Worm (Caenorhabditis elegans) whole organism, L2 larva: ENCODE results near the gene exos-7.

Source experiments
- C34F6.9 ChIP-seq: fragments of 150-350 bp; optimal IDR thresholded peaks from 2 replicates; lab custom pipeline; 2014; ENCODE audit warnings: missing biosample characterization, missing genetic modification characterization
- F13H6.1 ChIP-seq: sonication (generic microtip); optimal IDR thresholded peaks from 2 replicates; lab custom pipeline; 2016; ENCODE audit warnings: missing genetic modification characterization, missing compliant biosample characterization
- R02D3.7 ChIP-seq: fragments of 150-350 bp; optimal IDR thresholded peaks from 2 replicates; lab custom pipeline; 2014; ENCODE audit warnings: missing biosample characterization, missing genetic modification characterization
- Y55F3AM.14 ChIP-seq: fragments of 200-800 bp; sonication (Bioruptor generic); optimal IDR thresholded peaks from 2 replicates; lab custom pipeline; 2018; ENCODE audit warnings: mild to moderate bottlenecking, missing genetic modification characterization, missing compliant biosample characterization
- ZK546.5 ChIP-seq: sonication (generic microtip); optimal IDR thresholded peaks from 2 replicates; lab custom pipeline; 2017; ENCODE audit warnings: missing biosample characterization, missing genetic modification characterization
- alr-1 ChIP-seq: fragments of 150-350 bp; optimal IDR thresholded peaks from 2 replicates; lab custom pipeline; 2014; ENCODE audit warnings: missing biosample characterization, missing genetic modification characterization
- aly-2 ChIP-seq: fragments of 150-350 bp; optimal IDR thresholded peaks from 2 replicates; lab custom pipeline; 2014; ENCODE audit warnings: missing biosample characterization, missing genetic modification characterization
- ama-1 ChIP-seq: fragments of 150-350 bp; optimal IDR thresholded peaks from 2 replicates; lab custom pipeline; 2018; ENCODE audit warnings: inconsistent platforms
- blmp-1 ChIP-seq: sonication (generic microtip); optimal IDR thresholded peaks from 2 replicates; lab custom pipeline; 2017; ENCODE audit warnings: missing genetic modification characterization, mild to moderate bottlenecking, missing compliant biosample characterization, antibody characterized with exemption, moderate library complexity; ENCODE audit not compliant: insufficient read depth
- ceh-16 ChIP-seq: fragments of 150-350 bp; optimal IDR thresholded peaks from 2 replicates; lab custom pipeline; 2014; ENCODE audit warnings: missing biosample characterization, missing genetic modification characterization
- crh-2 ChIP-seq: sonication (generic microtip); optimal IDR thresholded peaks from 2 replicates; lab custom pipeline; 2017; ENCODE audit warnings: missing biosample characterization, missing genetic modification characterization
- egl-27 ChIP-seq: sonication (generic microtip); optimal IDR thresholded peaks from 3 replicates; lab custom pipeline; 2017; ENCODE audit warnings: missing biosample characterization, missing genetic modification reagents, missing genetic modification characterization
- elt-1 ChIP-seq: fragments of 150-350 bp; optimal IDR thresholded peaks from 2 replicates; lab custom pipeline; 2014; ENCODE audit warnings: missing biosample characterization, missing genetic modification characterization
- elt-3 ChIP-seq: sonication (generic microtip); optimal IDR thresholded peaks from 2 replicates; lab custom pipeline; 2017; ENCODE audit warnings: missing biosample characterization, missing genetic modification characterization
- gmeb-1 ChIP-seq: fragments of 150-350 bp; optimal IDR thresholded peaks from 2 replicates; lab custom pipeline; 2014; ENCODE audit warnings: missing biosample characterization, missing genetic modification characterization
- lin-11 ChIP-seq: fragments of 150-350 bp; sonication (generic microtip); optimal IDR thresholded peaks from 2 replicates; lab custom pipeline; 2014; ENCODE audit warnings: missing biosample characterization, missing genetic modification characterization, inconsistent platforms, mixed read lengths
- lin-13 ChIP-seq: fragments of 150-350 bp; optimal IDR thresholded peaks from 2 replicates; lab custom pipeline; 2014; ENCODE audit warnings: missing biosample characterization, missing genetic modification reagents, missing genetic modification characterization
- lin-39 ChIP-seq: fragments of 150-350 bp; optimal IDR thresholded peaks from 2 replicates; lab custom pipeline; 2014; ENCODE audit warnings: missing biosample characterization, missing genetic modification reagents, missing genetic modification characterization
- lsy-2 ChIP-seq, 2 experiments: fragments of 150-350 bp in 1 of 2; sonication (generic microtip) in 1 of 2; optimal IDR thresholded peaks; 2 replicates each; lab custom pipeline; 2014 to 2017; ENCODE audit warnings: missing biosample characterization in 2 of 2, missing genetic modification characterization in 2 of 2
- mbf-1 ChIP-seq: sonication (generic microtip); optimal IDR thresholded peaks from 2 replicates; lab custom pipeline; 2017; ENCODE audit warnings: missing biosample characterization, missing genetic modification characterization
- nhr-11 ChIP-seq: fragments of 150-350 bp; optimal IDR thresholded peaks from 2 replicates; lab custom pipeline; 2014; ENCODE audit warnings: missing biosample characterization, missing genetic modification characterization
- nhr-12 ChIP-seq: fragments of 150-350 bp; optimal IDR thresholded peaks from 2 replicates; lab custom pipeline; 2014; ENCODE audit warnings: missing biosample characterization, missing genetic modification characterization
- nhr-129 ChIP-seq: fragments of 150-350 bp; optimal IDR thresholded peaks from 2 replicates; lab custom pipeline; 2014; ENCODE audit warnings: missing biosample characterization, missing genetic modification characterization
- nhr-21 ChIP-seq: fragments of 150-350 bp; optimal IDR thresholded peaks from 2 replicates; lab custom pipeline; 2014; ENCODE audit warnings: missing biosample characterization, missing genetic modification characterization
- nhr-23 ChIP-seq: fragments of 150-350 bp; optimal IDR thresholded peaks from 2 replicates; lab custom pipeline; 2014; ENCODE audit warnings: missing biosample characterization, missing genetic modification reagents, missing genetic modification characterization
- nhr-237 ChIP-seq: fragments of 150-350 bp; optimal IDR thresholded peaks from 2 replicates; lab custom pipeline; 2014; ENCODE audit warnings: missing biosample characterization, missing genetic modification characterization
- nhr-25 ChIP-seq: fragments of 150-350 bp; sonication (generic microtip); optimal IDR thresholded peaks from 3 replicates; lab custom pipeline; 2014; ENCODE audit warnings: missing biosample characterization, missing genetic modification characterization
- nhr-6 ChIP-seq: fragments of 150-350 bp; optimal IDR thresholded peaks from 2 replicates; lab custom pipeline; 2014; ENCODE audit warnings: missing biosample characterization, missing genetic modification characterization
- nhr-77 ChIP-seq: fragments of 150-350 bp; optimal IDR thresholded peaks from 2 replicates; lab custom pipeline; 2014; ENCODE audit warnings: missing biosample characterization, missing genetic modification characterization
- peb-1 ChIP-seq: fragments of 150-350 bp; optimal IDR thresholded peaks from 2 replicates; lab custom pipeline; 2014; ENCODE audit warnings: missing biosample characterization, missing genetic modification characterization
- sem-4 ChIP-seq: fragments of 150-350 bp; optimal IDR thresholded peaks from 2 replicates; lab custom pipeline; 2014; ENCODE audit warnings: missing biosample characterization, missing genetic modification reagents, missing genetic modification characterization
- skn-1 ChIP-seq: sonication (generic microtip); optimal IDR thresholded peaks from 2 replicates; lab custom pipeline; 2017; ENCODE audit warnings: missing biosample characterization, missing genetic modification characterization
- sma-3 ChIP-seq: sonication (generic microtip); optimal IDR thresholded peaks from 2 replicates; lab custom pipeline; 2016; ENCODE audit warnings: missing genetic modification reagents, missing genetic modification characterization, missing compliant biosample characterization
- sma-9 ChIP-seq, 2 experiments: fragments of 150-350 bp in 1 of 2; sonication (generic microtip) in 1 of 2; optimal IDR thresholded peaks; 2 replicates each; lab custom pipeline; 2014 to 2016; ENCODE audit warnings: missing genetic modification characterization in 2 of 2, mild to moderate bottlenecking in 1 of 2, missing biosample characterization in 1 of 2, missing compliant biosample characterization in 1 of 2, missing genetic modification reagents in 1 of 2, moderate library complexity in 1 of 2
- snpc-4 ChIP-seq: fragments of 150-350 bp; optimal IDR thresholded peaks from 2 replicates; lab custom pipeline; 2014; ENCODE audit warnings: missing biosample characterization, missing genetic modification characterization
- unc-39 ChIP-seq: fragments of 150-350 bp; optimal IDR thresholded peaks from 2 replicates; lab custom pipeline; 2014; ENCODE audit warnings: missing biosample characterization, missing genetic modification characterization
- unc-55 ChIP-seq: fragments of 150-350 bp; sonication (generic microtip); optimal IDR thresholded peaks from 3 replicates; lab custom pipeline; 2014; ENCODE audit warnings: missing biosample characterization, missing genetic modification reagents, missing genetic modification characterization
- unc-62 ChIP-seq: fragments of 150-350 bp; optimal IDR thresholded peaks from 2 replicates; lab custom pipeline; 2014; ENCODE audit warnings: missing biosample characterization, missing genetic modification reagents, missing genetic modification characterization
- zag-1 ChIP-seq: fragments of 150-350 bp; optimal IDR thresholded peaks from 2 replicates; lab custom pipeline; 2014; ENCODE audit warnings: missing biosample characterization, missing genetic modification characterization
- ztf-1 ChIP-seq: fragments of 200-800 bp; sonication (Bioruptor generic); conservative IDR thresholded peaks from 2 replicates; pipeline ENCODE4 v1.3.6; 2022; ENCODE audit warnings: missing genetic modification characterization, missing compliant biosample characterization
- ztf-4 ChIP-seq: fragments of 150-350 bp; optimal IDR thresholded peaks from 2 replicates; lab custom pipeline; 2014; ENCODE audit warnings: missing biosample characterization, missing genetic modification characterization

The exos-7 gene

DNA sequence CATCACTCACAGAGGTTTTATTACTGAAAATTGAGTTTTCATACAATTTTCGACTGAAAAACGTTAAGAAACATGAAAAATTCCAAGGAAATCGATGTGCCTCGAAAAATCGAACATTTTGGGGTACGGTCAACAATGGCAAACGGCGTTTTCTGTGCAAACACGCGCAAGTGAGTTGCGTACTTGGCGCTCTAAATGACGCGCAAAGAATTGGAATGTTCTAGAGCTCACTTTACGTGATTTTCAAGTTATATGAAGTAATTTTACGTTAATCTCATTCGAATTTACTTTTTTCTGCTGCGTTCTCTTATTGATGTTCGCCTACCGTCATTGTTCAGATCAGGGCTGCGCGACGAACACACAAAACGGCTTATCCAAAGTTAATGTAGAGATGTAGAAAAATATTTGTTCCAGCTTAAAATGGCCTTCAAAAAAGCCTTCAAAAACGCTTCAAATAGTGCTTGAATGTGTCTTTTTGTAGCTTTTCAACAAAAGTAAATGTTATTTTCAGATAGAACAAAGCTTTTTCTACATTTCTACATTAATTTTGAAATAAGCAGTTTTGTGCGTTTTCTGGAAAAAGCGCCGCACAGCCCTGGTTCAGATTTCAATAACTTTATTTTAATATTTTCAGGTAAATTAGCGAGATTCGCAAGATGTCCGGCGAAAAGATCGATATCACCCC, 7.0 kb downstream of the exos-7 start, which contains the start of the genes F31D4.2 and fkb-6 (continued):
- no peak for TF ChIP-seq nhr-12 (tag; lab: Kevin White, UChicago)

DNA sequence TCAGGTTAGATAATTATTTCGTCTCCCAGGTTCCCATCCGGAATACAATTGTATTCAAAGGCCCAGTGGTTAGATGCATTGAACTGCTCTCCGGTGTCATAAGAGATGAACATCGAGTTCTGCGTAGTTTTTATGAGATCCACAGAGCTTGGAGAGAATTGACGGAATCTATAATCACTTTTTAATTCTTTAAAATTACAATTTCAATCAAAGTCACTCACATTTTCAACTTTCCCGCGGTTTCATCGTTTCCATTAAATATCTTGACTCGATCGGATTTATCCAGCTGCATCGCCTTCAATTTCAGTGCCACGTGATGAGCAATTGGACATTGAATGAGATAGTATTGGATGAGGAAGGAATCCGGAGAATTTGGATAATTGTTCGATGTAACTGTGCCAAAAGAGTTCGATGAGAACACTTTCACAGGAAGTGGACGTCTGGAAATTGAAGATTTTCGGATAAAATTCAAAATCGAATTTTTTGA, 9.1 kb downstream of the exos-7 start:
- TF ChIP-seq nhr-237 (tag; lab: Kevin White, UChicago) (no peak), ztf-4 (tag; lab: Kevin White, UChicago) (no peak), lin-39 (tag; lab: Kevin White, UChicago) (no peak), snpc-4 (tag; lab: Kevin White, UChicago) (no peak), lin-13 (peak; percentile 2), nhr-21 (tag; lab: Kevin White, UChicago) (no peak), ceh-16 (tag; lab: Kevin White, UChicago) (no peak), alr-1 (tag; lab: Kevin White, UChicago) (no peak), lsy-2 (tag; optimal IDR thresholded peaks at IDR 0.05; lab: Kevin White, UChicago) (peak in 1 of 2 experiments; percentile 22), unc-55 (GFP tag; lab: Kevin White, UChicago) (no peak), C34F6.9 (tag; lab: Kevin White, UChicago) (peak; percentile 35), ama-1 (lab: Kevin White, UChicago) (peak; percentile 86), nhr-129 (tag; lab: Kevin White, UChicago) (peak; percentile 14), sma-9 (GFP tag; optimal IDR thresholded peaks at IDR 0.05; lab: Kevin White, UChicago) (no peak), sma-9 (tag; optimal IDR thresholded peaks at IDR 0.05; lab: Kevin White, UChicago) (no peak), F13H6.1 (tag; lab: Kevin White, UChicago) (peak; percentile 52), nhr-11 (tag; lab: Kevin White, UChicago) (no peak), crh-2 (tag; lab: Kevin White, UChicago) (no peak), elt-1 (tag; lab: Kevin White, UChicago) (no peak), mbf-1 (tag; lab: Kevin White, UChicago) (no peak), ZK546.5 (tag; lab: Kevin White, UChicago) (no peak)

- no peak for TF ChIP-seq nhr-129 (tag; lab: Kevin White, UChicago)
- TF ChIP-seq ama-1 (lab: Kevin White, UChicago) = no peak
- no peak for TF ChIP-seq mbf-1 (tag; lab: Kevin White, UChicago)
- no peak for TF ChIP-seq ztf-4 (tag; lab: Kevin White, UChicago)
These were observed 11.9 kb downstream of the exos-7 start, which contains the start of gene clec-264 for ce11 chrV:20850580-20850979. Gene clec-264 (minus strand): TSS chrV:20850701.

DNA sequence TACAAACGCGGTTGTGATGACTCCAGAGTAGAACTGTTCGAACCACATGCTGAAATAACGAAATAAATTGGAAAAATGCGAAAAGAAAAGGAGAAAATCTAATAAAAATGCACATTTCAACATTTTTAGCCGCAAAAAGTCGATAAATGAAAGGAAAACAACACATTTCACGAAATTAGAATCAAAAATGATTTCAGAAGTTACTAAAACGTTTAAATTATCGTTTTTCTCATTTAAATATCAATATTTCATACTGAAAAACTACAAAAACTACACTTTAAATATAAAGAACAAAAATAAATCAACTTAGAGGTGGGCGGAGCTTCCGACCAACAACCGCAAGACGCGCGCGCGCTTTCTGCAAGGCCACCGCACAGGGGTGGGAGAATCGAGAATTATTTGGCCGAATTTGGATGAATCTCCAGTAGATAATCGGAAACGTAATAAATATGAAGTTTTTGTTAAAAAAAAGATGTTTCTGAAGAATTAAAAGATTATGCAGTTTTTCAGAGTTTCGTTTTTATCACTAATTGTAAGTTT, 13.3 kb downstream of the exos-7 start, which contains the start of gene ndua-1:
TSS of gene ndua-1 (minus strand) at position 51 of the 540 bp plus-strand sequence.
- TF ChIP-seq aly-2 (tag; lab: Kevin White, UChicago) (no peak), nhr-6 (tag; lab: Kevin White, UChicago) (no peak), lin-39 (tag; lab: Kevin White, UChicago) (no peak), elt-3 (no peak), egl-27 (tag; lab: Kevin White, UChicago) (no peak), lin-11 (tag; lab: Kevin White, UChicago) (peak; percentile 35), Y55F3AM.14 (GFP tag; lab: Kevin White, UChicago) (no peak), nhr-23 (no peak), gmeb-1 (peak; percentile 48), zag-1 (no peak), unc-39 (tag; lab: Kevin White, UChicago) (no peak), unc-55 (GFP tag; lab: Kevin White, UChicago) (peak; percentile 62), C34F6.9 (tag; lab: Kevin White, UChicago) (peak; percentile 30), snpc-4 (tag; lab: Kevin White, UChicago) (no peak), ama-1 (lab: Kevin White, UChicago) (no peak), ztf-4 (tag; lab: Kevin White, UChicago) (no peak), ZK546.5 (tag; lab: Kevin White, UChicago) (no peak), skn-1 (no peak), sma-3 (peak; percentile 47), lin-13 (peak; percentile 49), sem-4 (tag; lab: Kevin White, UChicago) (peak; percentile 38), unc-62 (GFP tag; lab: Kevin White, UChicago) (no peak), nhr-25 (tag; lab: Kevin White, UChicago) (no peak), nhr-237 (tag; lab: Kevin White, UChicago) (no peak), F13H6.1 (tag; lab: Kevin White, UChicago) (peak; percentile 39), ztf-1 (GFP tag; lab: Robert Waterston, UW) (no peak), nhr-129 (tag; lab: Kevin White, UChicago) (peak; percentile 21), peb-1 (tag; lab: Kevin White, UChicago) (no peak), nhr-77 (no peak), blmp-1 (tag; lab: Kevin White, UChicago) (no peak), sma-9 (GFP tag; optimal IDR thresholded peaks at IDR 0.05; lab: Kevin White, UChicago) (peak; percentile 26), sma-9 (tag; optimal IDR thresholded peaks at IDR 0.05; lab: Kevin White, UChicago) (no peak), R02D3.7 (no peak), crh-2 (tag; lab: Kevin White, UChicago) (no peak), elt-1 (tag; lab: Kevin White, UChicago) (no peak), mbf-1 (tag; lab: Kevin White, UChicago) (no peak), alr-1 (tag; lab: Kevin White, UChicago) (no peak), lsy-2 (tag; optimal IDR thresholded peaks at IDR 0.05; lab: Kevin White, UChicago) (peak in 1 of 2 experiments; percentile 64)
